Fruit fly (Drosophila melanogaster) whole organism, wandering third instar larva: Measurements from ENCODE around the gene hdm.

Experiments used
- Abd-B ChIP-seq: fragments of >200 bp; optimal IDR thresholded peaks from 2 replicates; lab custom pipeline; 2017; ENCODE audit warnings: missing biosample characterization, missing genetic modification characterization
- CG32264 ChIP-seq: fragments of 200-800 bp; sonication (Bioruptor generic); optimal IDR thresholded peaks from 2 replicates; lab custom pipeline; 2016; ENCODE audit warnings: missing biosample characterization, missing genetic modification characterization
- CG9705 ChIP-seq: fragments of 200-800 bp; sonication (Bioruptor generic); optimal IDR thresholded peaks from 2 replicates; lab custom pipeline; 2018; ENCODE audit warnings: missing biosample characterization, mild to moderate bottlenecking, missing genetic modification characterization
- CrebA ChIP-seq: fragments of 200-800 bp; sonication (Bioruptor generic); optimal IDR thresholded peaks from 2 replicates; lab custom pipeline; 2016; ENCODE audit warnings: missing biosample characterization, mild to moderate bottlenecking, missing genetic modification characterization, borderline replicate concordance
- Dfd ChIP-seq: fragments of >200 bp; optimal IDR thresholded peaks from 2 replicates; lab custom pipeline; 2017; ENCODE audit warnings: missing biosample characterization, missing genetic modification characterization
- Dif ChIP-seq: fragments of 200-275, 200-300 bp; sonication (Bioruptor generic); optimal IDR thresholded peaks from 2 replicates; lab custom pipeline; 2018; ENCODE audit warnings: missing biosample characterization, missing genetic modification characterization; ENCODE audit not compliant: partially characterized antibody
- GATAd ChIP-seq: sonication (Bioruptor generic); optimal IDR thresholded peaks from 2 replicates; lab custom pipeline; 2016; ENCODE audit warnings: missing biosample characterization, missing genetic modification characterization
- HLH106 ChIP-seq: fragments of 200-800 bp; optimal IDR thresholded peaks from 3 replicates; lab custom pipeline; 2019; ENCODE audit warnings: missing biosample characterization, mild to moderate bottlenecking, missing genetic modification characterization, moderate library complexity
- Hnf4 ChIP-seq: fragments of 200-800 bp; sonication (Bioruptor generic); optimal IDR thresholded peaks from 2 replicates; lab custom pipeline; 2016; ENCODE audit warnings: missing biosample characterization, mild to moderate bottlenecking, missing genetic modification characterization
- Hr78 ChIP-seq: fragments of >200 bp; optimal IDR thresholded peaks from 2 replicates; lab custom pipeline; 2017; ENCODE audit warnings: missing biosample characterization, missing genetic modification characterization
- Hr83 ChIP-seq: fragments of 200-300 bp; sonication (Bioruptor generic); optimal IDR thresholded peaks from 2 replicates; lab custom pipeline; 2016; ENCODE audit warnings: missing biosample characterization, mild to moderate bottlenecking, missing genetic modification characterization, moderate library complexity; ENCODE audit not compliant: poor library complexity, severe bottlenecking
- Jra ChIP-seq: sonication (Bioruptor generic); optimal IDR thresholded peaks from 2 replicates; lab custom pipeline; 2016; ENCODE audit warnings: missing biosample characterization, missing genetic modification characterization
- Mio ChIP-seq: sonication (Bioruptor generic); optimal IDR thresholded peaks from 2 replicates; lab custom pipeline; 2016; ENCODE audit warnings: missing biosample characterization, missing genetic modification characterization
- Myc ChIP-seq: fragments of >200 bp; optimal IDR thresholded peaks from 2 replicates; lab custom pipeline; 2017
- N ChIP-seq: fragments of >200 bp; optimal IDR thresholded peaks from 2 replicates; lab custom pipeline; 2018; ENCODE audit warnings: missing biosample characterization, missing external identifiers, missing genetic modification characterization
- OdsH ChIP-seq: fragments of 200-800 bp; sonication (Bioruptor generic); optimal IDR thresholded peaks from 2 replicates; lab custom pipeline; 2016; ENCODE audit warnings: missing biosample characterization, mild to moderate bottlenecking, missing genetic modification characterization
- Rel ChIP-seq, 2 experiments: fragments of 200-800 bp; sonication (Bioruptor generic) in 1 of 2; optimal IDR thresholded peaks; 2 replicates in 1 of 2; 3 replicates in 1 of 2; lab custom pipeline; 2016 to 2019; ENCODE audit warnings: mild to moderate bottlenecking in 2 of 2, missing biosample characterization in 2 of 2, missing genetic modification characterization in 2 of 2, moderate library complexity in 1 of 2
- Sp1 ChIP-seq: fragments of 200-800 bp; sonication (Bioruptor generic); optimal IDR thresholded peaks from 3 replicates; lab custom pipeline; 2019; ENCODE audit warnings: missing biosample characterization, mild to moderate bottlenecking, missing genetic modification characterization, moderate library complexity
- Vsx2 ChIP-seq: fragments of 200-300, 225-300 bp; sonication (Bioruptor generic); optimal IDR thresholded peaks from 2 replicates; lab custom pipeline; 2018; ENCODE audit warnings: missing biosample characterization, missing genetic modification characterization; ENCODE audit not compliant: partially characterized antibody
- br ChIP-seq: fragments of 200-800 bp; sonication (Bioruptor generic); optimal IDR thresholded peaks from 2 replicates; lab custom pipeline; 2016; ENCODE audit warnings: missing biosample characterization, missing genetic modification characterization
- brk ChIP-seq: fragments of 200-800 bp; sonication (Bioruptor generic); optimal IDR thresholded peaks from 2 replicates; lab custom pipeline; 2016; ENCODE audit warnings: missing biosample characterization, mild to moderate bottlenecking, missing genetic modification characterization
- dl ChIP-seq, 2 experiments: fragments of 175-275, 200-275 bp in 1 of 2; fragments of 200-275 bp in 1 of 2; sonication (Bioruptor generic); optimal IDR thresholded peaks; lab custom pipeline; 2018; ENCODE audit warnings: mild to moderate bottlenecking in 2 of 2, missing biosample characterization in 2 of 2, missing genetic modification characterization in 2 of 2, moderate library complexity in 2 of 2; ENCODE audit not compliant: partially characterized antibody in 2 of 2, insufficient read depth in 1 of 2
- dmrt93B ChIP-seq: fragments of 200-800 bp; sonication (Bioruptor generic); optimal IDR thresholded peaks from 2 replicates; lab custom pipeline; 2018; ENCODE audit warnings: missing biosample characterization, mild to moderate bottlenecking, missing genetic modification characterization
- dsf ChIP-seq: sonication (Bioruptor generic); optimal IDR thresholded peaks from 2 replicates; lab custom pipeline; 2016; ENCODE audit warnings: missing biosample characterization, missing genetic modification characterization, borderline replicate concordance
- ey ChIP-seq: fragments of 200-800 bp; sonication (Bioruptor generic); optimal IDR thresholded peaks from 2 replicates; lab custom pipeline; 2016; ENCODE audit warnings: missing biosample characterization, missing genetic modification characterization
- foxo ChIP-seq, 2 experiments: fragments of 200-800 bp; sonication (Bioruptor generic); optimal IDR thresholded peaks; 2 replicates in 1 of 2; 3 replicates in 1 of 2; lab custom pipeline; 2016 to 2017; ENCODE audit warnings: missing biosample characterization in 2 of 2, missing genetic modification characterization in 2 of 2
- fru ChIP-seq: fragments of 200-800 bp; sonication (Bioruptor generic); optimal IDR thresholded peaks from 3 replicates; lab custom pipeline; 2016; ENCODE audit warnings: missing biosample characterization, mild to moderate bottlenecking, missing genetic modification characterization
- h ChIP-seq: fragments of 200-800 bp; sonication (Bioruptor generic); optimal IDR thresholded peaks from 3 replicates; lab custom pipeline; 2016; ENCODE audit warnings: missing biosample characterization, mild to moderate bottlenecking, missing genetic modification characterization
- jim ChIP-seq: fragments of 175-275, 200-325 bp; sonication (Bioruptor generic); optimal IDR thresholded peaks from 2 replicates; lab custom pipeline; 2016; ENCODE audit warnings: missing biosample characterization, mild to moderate bottlenecking, missing genetic modification characterization
- lola ChIP-seq: fragments of >200 bp; optimal IDR thresholded peaks from 2 replicates; lab custom pipeline; 2017; ENCODE audit warnings: missing biosample characterization, missing genetic modification characterization
- pan ChIP-seq: fragments of >200 bp; optimal IDR thresholded peaks from 2 replicates; lab custom pipeline; 2017
- psq ChIP-seq: fragments of 200-800 bp; sonication (Bioruptor generic); optimal IDR thresholded peaks from 3 replicates; lab custom pipeline; 2017; ENCODE audit warnings: missing biosample characterization, mild to moderate bottlenecking, missing genetic modification characterization, moderate library complexity
- rgr ChIP-seq: fragments of 200-800 bp; sonication (Bioruptor generic); optimal IDR thresholded peaks from 3 replicates; lab custom pipeline; 2016; ENCODE audit warnings: missing biosample characterization, mild to moderate bottlenecking, missing genetic modification characterization
- sage ChIP-seq: fragments of 200-800 bp; sonication (Bioruptor generic); optimal IDR thresholded peaks from 2 replicates; lab custom pipeline; 2016; ENCODE audit warnings: missing biosample characterization, mild to moderate bottlenecking, missing genetic modification characterization
- sv ChIP-seq: fragments of 200-800 bp; sonication (Bioruptor generic); optimal IDR thresholded peaks from 3 replicates; lab custom pipeline; 2016; ENCODE audit warnings: missing biosample characterization, missing genetic modification characterization
- tai ChIP-seq: sonication (Bioruptor generic); optimal IDR thresholded peaks from 2 replicates; lab custom pipeline; 2016; ENCODE audit warnings: missing biosample characterization, missing genetic modification characterization
- usp ChIP-seq: fragments of >200 bp; optimal IDR thresholded peaks from 2 replicates; lab custom pipeline; 2017; ENCODE audit warnings: missing biosample characterization, missing genetic modification characterization
- woc ChIP-seq: sonication (Bioruptor generic); optimal IDR thresholded peaks from 2 replicates; lab custom pipeline; 2016; ENCODE audit warnings: missing biosample characterization, mild to moderate bottlenecking, missing genetic modification characterization

The hdm gene

dm6 chrX:7920081-7920688 lies at the start of gene hdm, which contains the start of gene Ykt6:
TSS of gene hdm (minus strand) at chrX:7920131.
TSS of gene Ykt6 (plus strand) at chrX:7920409.
- peak; percentile 93 for TF ChIP-seq Jra (GFP tag; lab: Kevin White, UChicago)
- TF ChIP-seq jim (GFP tag; lab: Kevin White, UChicago) = no peak
- no peak for TF ChIP-seq tai (GFP tag; lab: Kevin White, UChicago)
- no peak for TF ChIP-seq Hr78
- TF ChIP-seq psq = peak; percentile 70
- peak; percentile 67 for TF ChIP-seq sv
- TF ChIP-seq dmrt93B = no peak
- no peak for TF ChIP-seq Hr83 (GFP tag; lab: Kevin White, UChicago)
- no peak for TF ChIP-seq Vsx2
- no peak for TF ChIP-seq Dfd (GFP tag; lab: Kevin White, UChicago)
- TF ChIP-seq dl (GFP tag; optimal IDR thresholded peaks at IDR 0.05; lab: Kevin White, UChicago; ENCODE audit: insufficient read depth in 1 of 2, partially characterized antibody in 2 of 2) = no peak
- peak; percentile 81 for TF ChIP-seq rgr (GFP tag; lab: Kevin White, UChicago)
- TF ChIP-seq lola (GFP tag; lab: Kevin White, UChicago) = no peak
- TF ChIP-seq h (GFP tag; lab: Kevin White, UChicago) = peak; percentile 86
- peak; percentile 76 for TF ChIP-seq HLH106 (tag; lab: Kevin White, UChicago)
- no peak for TF ChIP-seq N (GFP tag; lab: Kevin White, UChicago)
- TF ChIP-seq Rel (GFP tag; optimal IDR thresholded peaks at IDR 0.05; lab: Kevin White, UChicago) = no peak
- peak; percentile 48 for TF ChIP-seq Rel (tag; optimal IDR thresholded peaks at IDR 0.05; lab: Kevin White, UChicago)
- peak; percentile 79 for TF ChIP-seq GATAd (GFP tag; lab: Kevin White, UChicago)
- TF ChIP-seq dsf (GFP tag; lab: Kevin White, UChicago) = no peak
- TF ChIP-seq foxo (GFP tag; optimal IDR thresholded peaks at IDR 0.05; lab: Kevin White, UChicago) = peak in 1 of 2 experiments; percentile 87
- peak; percentile 62 for TF ChIP-seq CG9705
- no peak for TF ChIP-seq pan (lab: Kevin White, UChicago)
- peak; percentile 70 for TF ChIP-seq OdsH
- TF ChIP-seq Hnf4 = peak; percentile 92
- peak; percentile 3 for TF ChIP-seq Mio (GFP tag; lab: Kevin White, UChicago)
- no peak for TF ChIP-seq brk (GFP tag; lab: Kevin White, UChicago)
- peak; percentile 77 for TF ChIP-seq ey
- no peak for TF ChIP-seq Dif
- TF ChIP-seq CG32264 = peak; percentile 28
- no peak for TF ChIP-seq Abd-B
- no peak for TF ChIP-seq Sp1 (GFP tag; lab: Kevin White, UChicago)
- no peak for TF ChIP-seq CrebA (GFP tag; lab: Kevin White, UChicago)
- no peak for TF ChIP-seq sage
- TF ChIP-seq woc (GFP tag; lab: Kevin White, UChicago) = no peak
- TF ChIP-seq Myc (lab: Kevin White, UChicago) = no peak
- TF ChIP-seq fru (GFP tag; lab: Kevin White, UChicago) = peak; percentile 85
- no peak for TF ChIP-seq usp (GFP tag; lab: Kevin White, UChicago)
- no peak for TF ChIP-seq br (GFP tag; lab: Kevin White, UChicago)
- TF ChIP-seq, all 38 proteins: peak for 16

DNA sequence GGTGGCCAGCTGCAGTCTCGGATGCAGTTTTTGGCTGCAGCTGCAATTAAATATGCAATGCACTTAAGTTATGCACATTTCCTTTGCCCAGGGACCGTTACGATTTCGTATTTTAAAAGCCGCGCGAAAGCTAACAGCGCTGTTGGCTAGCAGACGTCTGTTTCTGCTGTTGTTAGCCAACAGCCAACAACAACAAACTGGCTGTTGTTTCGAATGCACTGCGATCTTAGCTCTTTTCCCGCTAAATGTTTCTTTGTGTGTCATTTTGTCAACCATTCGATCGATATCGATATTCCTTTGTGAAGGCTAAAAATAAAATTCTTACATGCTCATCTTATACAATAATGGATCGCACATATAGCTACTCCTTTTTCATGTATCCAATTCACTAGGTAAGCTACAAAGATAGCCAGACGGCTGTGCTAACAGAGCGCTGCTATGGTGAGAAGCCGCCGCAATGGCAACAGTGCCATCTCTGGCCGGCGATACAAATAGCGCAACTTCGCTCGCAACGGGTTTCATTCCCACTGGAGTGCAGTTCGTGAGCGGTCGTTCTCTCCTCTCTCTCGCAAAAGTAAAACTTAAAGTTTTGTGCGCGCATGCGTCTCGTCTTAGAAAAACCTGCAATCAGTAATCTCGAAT lies 49.4 kb upstream of the hdm start:
- TF ChIP-seq HLH106 (tag; lab: Kevin White, UChicago) (peak; percentile 17), usp (GFP tag; lab: Kevin White, UChicago) (no peak), foxo (GFP tag; optimal IDR thresholded peaks at IDR 0.05; lab: Kevin White, UChicago) (no peak), dsf (GFP tag; lab: Kevin White, UChicago) (no peak), tai (GFP tag; lab: Kevin White, UChicago) (no peak), Rel (GFP tag; optimal IDR thresholded peaks at IDR 0.05; lab: Kevin White, UChicago) (no peak), Rel (tag; optimal IDR thresholded peaks at IDR 0.05; lab: Kevin White, UChicago) (no peak), sv (no peak), Myc (lab: Kevin White, UChicago) (peak; percentile 98), woc (GFP tag; lab: Kevin White, UChicago) (peak; percentile 81), fru (GFP tag; lab: Kevin White, UChicago) (no peak), Jra (GFP tag; lab: Kevin White, UChicago) (no peak), jim (GFP tag; lab: Kevin White, UChicago) (no peak), Hr83 (GFP tag; lab: Kevin White, UChicago) (no peak), Dfd (GFP tag; lab: Kevin White, UChicago) (no peak), dl (GFP tag; optimal IDR thresholded peaks at IDR 0.05; lab: Kevin White, UChicago; ENCODE audit: insufficient read depth in 1 of 2, partially characterized antibody in 2 of 2) (no peak), brk (GFP tag; lab: Kevin White, UChicago) (no peak), Hr78 (no peak), lola (GFP tag; lab: Kevin White, UChicago) (no peak), GATAd (GFP tag; lab: Kevin White, UChicago) (no peak), br (GFP tag; lab: Kevin White, UChicago) (no peak), Abd-B (no peak), Dif (peak; percentile 34)
